Fruit fly (Drosophila melanogaster) whole organism, prepupa: ENCODE measurements around the gene Mocs2B.
"Not testable (repeated sequence)": the region's sequence is repeated elsewhere in the genome, so short reads cannot be mapped to it uniquely, and the experiment has no call there.

Source experiments
- Blimp-1 ChIP-seq: fragments of 200-800 bp; sonication (Bioruptor generic); optimal IDR thresholded peaks from 3 replicates; lab custom pipeline; 2017; ENCODE audit warnings: missing biosample characterization, missing genetic modification characterization, mild to moderate bottlenecking, moderate library complexity, missing genetic modification reagents
- CG10669 ChIP-seq: fragments of 200-800 bp; sonication (Bioruptor generic); optimal IDR thresholded peaks from 3 replicates; lab custom pipeline; 2018; ENCODE audit warnings: missing biosample characterization, mild to moderate bottlenecking, missing genetic modification characterization, moderate library complexity
- CG11294 ChIP-seq: fragments of 200-800 bp; sonication (Bioruptor generic); IDR thresholded peaks from 2 replicates; pipeline ENCODE4 v1.3.6; 2022; ENCODE audit warnings: missing biosample characterization, missing genetic modification characterization
- CG1621 ChIP-seq: fragments of 200-800 bp; sonication (Bioruptor generic); optimal IDR thresholded peaks from 3 replicates; lab custom pipeline; 2018; ENCODE audit warnings: missing biosample characterization, mild to moderate bottlenecking, missing genetic modification characterization
- CG31627 ChIP-seq: fragments of 200-800 bp; sonication (Bioruptor generic); optimal IDR thresholded peaks from 3 replicates; lab custom pipeline; 2016; ENCODE audit warnings: missing biosample characterization, missing genetic modification characterization
- CG32006 ChIP-seq: fragments of 200-800 bp; sonication (Bioruptor generic); optimal IDR thresholded peaks from 3 replicates; lab custom pipeline; 2017; ENCODE audit warnings: missing biosample characterization, mild to moderate bottlenecking, missing genetic modification characterization
- CG3919 ChIP-seq: fragments of 200-800 bp; sonication (Bioruptor generic); optimal IDR thresholded peaks from 3 replicates; lab custom pipeline; 2016; ENCODE audit warnings: missing biosample characterization, missing genetic modification characterization
- CG6163 ChIP-seq: fragments of 200-800 bp; sonication (Bioruptor generic); IDR thresholded peaks from 3 replicates; pipeline ENCODE4 v1.3.6; 2022; ENCODE audit warnings: missing biosample characterization, missing genetic modification characterization
- CG6808 ChIP-seq: fragments of 200-800 bp; sonication (Bioruptor generic); optimal IDR thresholded peaks from 3 replicates; lab custom pipeline; 2017; ENCODE audit warnings: missing biosample characterization, missing genetic modification characterization, mild to moderate bottlenecking, moderate library complexity, missing genetic modification reagents
- CG6854 ChIP-seq: fragments of 200-800 bp; sonication (Bioruptor generic); optimal IDR thresholded peaks from 2 replicates; lab custom pipeline; 2017; ENCODE audit warnings: missing biosample characterization, mild to moderate bottlenecking, missing genetic modification characterization
- CG7368 ChIP-seq: fragments of 200-800 bp; sonication (Bioruptor generic); optimal IDR thresholded peaks from 3 replicates; lab custom pipeline; 2016; ENCODE audit warnings: missing biosample characterization, missing genetic modification characterization
- CG8119 ChIP-seq: fragments of 200-800 bp; sonication (Bioruptor generic); IDR thresholded peaks from 3 replicates; pipeline ENCODE4 v1.3.6; 2022; ENCODE audit warnings: missing biosample characterization, missing genetic modification characterization
- Eip78C ChIP-seq: fragments of 200-800 bp; sonication (Bioruptor generic); peaks from one replicate; lab custom pipeline; 2016; ENCODE audit warnings: missing biosample characterization, missing genetic modification characterization
- Ets96B ChIP-seq: fragments of 200-800 bp; optimal IDR thresholded peaks from 2 replicates; lab custom pipeline; 2019; ENCODE audit warnings: missing biosample characterization, mild to moderate bottlenecking, missing genetic modification characterization, moderate library complexity
- Lpt ChIP-seq: fragments of 200-800 bp; sonication (Bioruptor generic); optimal IDR thresholded peaks from 3 replicates; lab custom pipeline; 2016; ENCODE audit warnings: missing biosample characterization, missing genetic modification characterization
- Met ChIP-seq: fragments of 200-800 bp; sonication (Bioruptor generic); optimal IDR thresholded peaks from 3 replicates; lab custom pipeline; 2016; ENCODE audit warnings: missing biosample characterization, missing genetic modification characterization
- OdsH ChIP-seq: fragments of 200-800 bp; sonication (Bioruptor generic); optimal IDR thresholded peaks from 3 replicates; lab custom pipeline; 2016; ENCODE audit warnings: missing biosample characterization, missing genetic modification characterization
- Sox14 ChIP-seq: fragments of 200-800 bp; sonication (Bioruptor generic); optimal IDR thresholded peaks from 3 replicates; lab custom pipeline; 2016; ENCODE audit warnings: missing biosample characterization, missing genetic modification characterization
- cyc ChIP-seq: fragments of 200-800 bp; sonication (Bioruptor generic); optimal IDR thresholded peaks from 3 replicates; lab custom pipeline; 2016; ENCODE audit warnings: missing biosample characterization, missing genetic modification characterization
- dsx ChIP-seq: fragments of 200-800 bp; optimal IDR thresholded peaks from 3 replicates; lab custom pipeline; 2019; ENCODE audit warnings: missing biosample characterization, mild to moderate bottlenecking, missing genetic modification characterization, moderate library complexity; ENCODE audit not compliant: poor library complexity, severe bottlenecking
- fd85E ChIP-seq: fragments of 200-800 bp; sonication (Bioruptor generic); optimal IDR thresholded peaks from 3 replicates; lab custom pipeline; 2016; ENCODE audit warnings: missing biosample characterization, missing genetic modification characterization
- lz ChIP-seq: fragments of 200-800 bp; sonication (Bioruptor generic); optimal IDR thresholded peaks from 3 replicates; lab custom pipeline; 2016; ENCODE audit warnings: missing biosample characterization, missing genetic modification characterization
- ss ChIP-seq, 2 experiments: fragments of 200-800 bp; sonication (Bioruptor generic); optimal IDR thresholded peaks; 2 replicates in 1 of 2; 3 replicates in 1 of 2; lab custom pipeline; 2017 to 2018; ENCODE audit warnings: mild to moderate bottlenecking in 2 of 2, missing biosample characterization in 2 of 2, missing genetic modification characterization in 2 of 2, moderate library complexity in 1 of 2
- svp ChIP-seq: fragments of 200-800 bp; sonication (Bioruptor generic); peaks from one replicate; lab custom pipeline; 2016; ENCODE audit warnings: missing biosample characterization, missing genetic modification characterization
- topi ChIP-seq: fragments of 200-800 bp; sonication (Bioruptor generic); optimal IDR thresholded peaks from 3 replicates; lab custom pipeline; 2016; ENCODE audit warnings: missing biosample characterization, missing genetic modification characterization

Gene Mocs2B

DNA sequence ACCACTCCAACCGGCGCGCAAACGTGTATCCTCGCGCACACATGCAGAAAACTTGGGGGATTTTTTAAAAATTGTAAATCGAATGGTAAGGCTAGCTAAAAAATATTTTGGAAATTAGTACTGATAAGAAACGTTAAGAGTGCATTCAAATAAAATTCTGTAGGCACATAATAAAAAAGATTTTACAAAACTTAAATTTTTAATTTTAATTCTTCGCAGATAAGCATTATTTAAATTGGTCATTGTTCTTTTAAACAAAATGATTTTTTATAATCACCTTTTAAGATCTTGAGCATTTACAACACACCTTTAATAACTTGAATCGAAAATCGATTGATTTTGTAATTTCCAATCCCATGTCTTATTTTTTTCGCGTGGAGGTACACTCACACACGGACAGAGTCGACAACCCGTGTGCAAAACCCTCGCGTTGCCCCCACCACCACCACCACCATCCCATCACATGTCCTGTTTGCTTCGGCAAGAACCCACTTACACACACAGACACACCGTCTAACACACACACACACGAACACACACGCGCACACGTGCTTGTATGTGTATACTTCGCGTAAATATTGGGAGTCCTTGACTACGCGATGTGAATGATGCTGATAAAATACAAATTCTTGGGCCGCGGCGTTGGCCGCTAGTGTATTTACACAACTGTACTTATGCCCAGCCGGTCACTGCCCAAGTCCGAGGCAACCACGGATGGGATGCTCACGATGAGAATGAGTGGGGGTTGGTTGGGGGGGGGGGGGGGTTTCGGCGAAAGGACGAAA lies 40.4 kb upstream of the Mocs2B start:
- TF ChIP-seq CG32006 (GFP tag; lab: Kevin White, UChicago) (no peak), svp (GFP tag; lab: Kevin White, UChicago) (peak; percentile 36), Eip78C (GFP tag; lab: Kevin White, UChicago) (peak; percentile 69)
- TF ChIP-seq, all 60 proteins: peak for 2

DNA sequence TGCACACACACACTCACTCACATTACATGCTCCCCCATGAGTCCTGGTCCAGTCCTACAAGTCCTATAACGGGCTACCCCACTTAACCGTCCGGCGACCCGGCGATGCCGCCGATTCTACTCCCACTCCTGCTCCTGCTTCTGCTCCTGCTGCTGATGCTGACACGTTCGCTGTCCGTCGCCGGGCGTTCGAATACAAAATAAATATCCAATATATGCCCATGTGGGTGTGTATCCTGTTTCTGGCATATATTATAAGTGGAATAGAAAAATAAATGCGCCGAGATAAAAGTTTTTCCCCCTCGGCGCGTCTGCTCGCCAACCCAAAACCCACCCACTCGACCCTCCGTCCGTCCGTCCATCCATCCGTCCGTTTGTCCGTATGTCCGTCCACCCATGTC lies 39.6 kb upstream of the Mocs2B start:
- TF ChIP-seq CG6163 (GFP tag; lab: Robert Waterston, UW): no peak
- TF ChIP-seq CG31627: no peak

DNA sequence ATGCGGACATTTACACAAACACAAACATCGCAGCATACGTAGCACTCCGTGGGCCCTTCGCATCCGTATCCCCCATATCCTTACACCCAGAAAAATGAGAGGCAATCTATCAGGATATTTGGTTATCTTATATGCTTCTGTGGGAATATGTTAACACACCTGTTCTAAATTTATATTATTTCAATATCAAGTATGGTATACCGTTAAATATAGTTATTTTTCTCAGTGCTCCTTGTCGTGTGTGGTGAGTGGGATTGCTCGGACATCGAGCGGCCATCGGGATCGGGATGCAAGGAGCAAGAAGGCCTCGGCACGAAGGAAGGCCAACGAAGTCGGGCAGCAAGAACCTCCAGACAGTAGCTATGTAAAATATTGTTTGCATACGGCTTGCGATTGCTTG lies 34.4 kb upstream of the Mocs2B start:
- TF ChIP-seq dsx (GFP tag; lab: Kevin White, UChicago) (no peak), cyc (GFP tag; lab: Kevin White, UChicago) (no peak), topi (GFP tag; lab: Kevin White, UChicago) (no peak), CG6854 (GFP tag; lab: Kevin White, UChicago) (no peak), Eip78C (GFP tag; lab: Kevin White, UChicago) (peak; percentile 60), CG11294 (GFP tag; lab: Robert Waterston, UW) (no peak), svp (GFP tag; lab: Kevin White, UChicago) (peak; percentile 13), Ets96B (tag; lab: Kevin White, UChicago) (no peak)

DNA sequence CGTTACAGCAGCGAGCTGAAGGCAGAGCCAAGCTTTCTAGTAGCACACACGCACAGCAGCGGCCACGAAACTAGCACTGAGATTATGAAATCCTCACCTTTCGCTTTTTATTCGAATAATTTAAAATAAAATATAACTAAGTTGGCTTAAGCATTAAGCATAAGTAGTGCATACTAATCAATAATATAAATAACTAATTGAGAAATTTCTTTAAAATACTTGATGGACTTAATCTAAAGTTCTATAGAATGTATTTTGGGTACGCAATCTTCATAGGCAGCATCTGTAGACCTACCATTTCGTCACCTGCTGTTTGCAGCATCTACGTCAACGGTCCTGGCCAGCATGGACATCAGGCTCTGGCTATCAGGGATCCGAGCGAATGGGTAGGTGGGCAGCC lies 25.2 kb upstream of the Mocs2B start:
- no peak for TF ChIP-seq Blimp-1 (GFP tag; lab: Kevin White, UChicago)
- TF ChIP-seq Eip78C (GFP tag; lab: Kevin White, UChicago): peak; percentile 27
- peak; percentile 15 for TF ChIP-seq svp (GFP tag; lab: Kevin White, UChicago)
- no peak for TF ChIP-seq CG6854 (GFP tag; lab: Kevin White, UChicago)
- peak; percentile 2 for TF ChIP-seq CG32006 (GFP tag; lab: Kevin White, UChicago)

dm6 chr3R:25137565-25138367 lies 10.6 kb upstream of the Mocs2B start, which contains the start of gene danr:
TSS of gene danr (plus strand) at chr3R:25138072.
- TF ChIP-seq ss (GFP tag; optimal IDR thresholded peaks at IDR 0.05; lab: Kevin White, UChicago): peak in 1 of 2 experiments; percentile 69
- TF ChIP-seq Eip78C (GFP tag; lab: Kevin White, UChicago): peak; percentile 59
- no peak for TF ChIP-seq lz (GFP tag; lab: Kevin White, UChicago)
- no peak for TF ChIP-seq Met
- TF ChIP-seq CG6854 (GFP tag; lab: Kevin White, UChicago): peak; percentile 31
- no peak for TF ChIP-seq OdsH
- TF ChIP-seq CG1621: peak; percentile 47
- TF ChIP-seq CG31627: no peak
- no peak for TF ChIP-seq svp (GFP tag; lab: Kevin White, UChicago)
- no peak for TF ChIP-seq CG6808 (GFP tag; lab: Kevin White, UChicago)
- TF ChIP-seq Blimp-1 (GFP tag; lab: Kevin White, UChicago): no peak
- TF ChIP-seq CG8119: no peak
- TF ChIP-seq Sox14 (GFP tag; lab: Kevin White, UChicago): no peak

DNA sequence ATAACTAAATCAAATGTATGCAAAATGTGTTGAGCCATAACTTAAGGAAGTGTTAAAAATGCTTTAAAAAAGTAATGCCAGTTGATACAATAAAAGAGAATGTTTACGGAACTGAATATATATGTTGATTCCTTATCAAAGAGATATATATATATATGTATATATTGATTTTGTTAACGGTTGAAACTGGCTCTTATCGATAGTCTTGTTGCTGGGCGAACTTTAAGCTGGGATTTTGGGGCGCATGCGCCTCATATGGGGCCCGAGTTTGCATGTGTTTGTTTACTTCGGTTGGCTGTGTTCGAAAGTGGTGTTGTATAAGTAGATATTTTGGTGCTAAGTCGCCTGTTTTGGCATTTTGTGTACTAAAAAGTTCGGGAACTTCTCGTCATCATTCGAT lies 3.9 kb upstream of the Mocs2B start, which contains the start of gene Bili:
Bili (plus strand) TSS at position 265 of the 400 bp plus-strand sequence.
- TF ChIP-seq fd85E, CG3919, CG7368 (GFP tag; lab: Kevin White, UChicago): not testable (repeated sequence)

DNA sequence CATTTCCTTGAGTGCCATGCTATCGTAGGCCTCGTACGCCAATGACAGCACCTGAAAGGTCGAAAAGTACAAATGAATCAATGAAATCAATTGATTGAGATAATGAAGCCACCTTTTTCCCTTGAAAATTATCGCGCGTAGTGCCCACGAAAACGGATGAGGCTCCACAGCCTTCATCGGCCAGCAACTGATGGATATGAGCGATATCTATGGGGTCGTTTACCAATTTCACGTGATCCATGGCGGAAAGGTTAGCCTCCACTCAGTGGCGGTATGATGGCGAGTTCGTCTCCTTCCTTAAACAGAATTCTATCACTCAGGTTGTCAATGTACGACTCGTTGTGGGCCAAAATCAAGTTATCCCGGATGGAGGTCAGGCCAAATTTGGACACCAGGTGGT lies 336 bp downstream of the Mocs2B start:
- TF ChIP-seq Lpt (no peak), CG10669 (no peak), svp (GFP tag; lab: Kevin White, UChicago) (peak; percentile 54), CG6163 (GFP tag; lab: Robert Waterston, UW) (no peak), CG11294 (GFP tag; lab: Robert Waterston, UW) (no peak)
